Fruit fly (Drosophila melanogaster): ENCODE results near the gene CG12531.

CG12531 gene

DNA sequence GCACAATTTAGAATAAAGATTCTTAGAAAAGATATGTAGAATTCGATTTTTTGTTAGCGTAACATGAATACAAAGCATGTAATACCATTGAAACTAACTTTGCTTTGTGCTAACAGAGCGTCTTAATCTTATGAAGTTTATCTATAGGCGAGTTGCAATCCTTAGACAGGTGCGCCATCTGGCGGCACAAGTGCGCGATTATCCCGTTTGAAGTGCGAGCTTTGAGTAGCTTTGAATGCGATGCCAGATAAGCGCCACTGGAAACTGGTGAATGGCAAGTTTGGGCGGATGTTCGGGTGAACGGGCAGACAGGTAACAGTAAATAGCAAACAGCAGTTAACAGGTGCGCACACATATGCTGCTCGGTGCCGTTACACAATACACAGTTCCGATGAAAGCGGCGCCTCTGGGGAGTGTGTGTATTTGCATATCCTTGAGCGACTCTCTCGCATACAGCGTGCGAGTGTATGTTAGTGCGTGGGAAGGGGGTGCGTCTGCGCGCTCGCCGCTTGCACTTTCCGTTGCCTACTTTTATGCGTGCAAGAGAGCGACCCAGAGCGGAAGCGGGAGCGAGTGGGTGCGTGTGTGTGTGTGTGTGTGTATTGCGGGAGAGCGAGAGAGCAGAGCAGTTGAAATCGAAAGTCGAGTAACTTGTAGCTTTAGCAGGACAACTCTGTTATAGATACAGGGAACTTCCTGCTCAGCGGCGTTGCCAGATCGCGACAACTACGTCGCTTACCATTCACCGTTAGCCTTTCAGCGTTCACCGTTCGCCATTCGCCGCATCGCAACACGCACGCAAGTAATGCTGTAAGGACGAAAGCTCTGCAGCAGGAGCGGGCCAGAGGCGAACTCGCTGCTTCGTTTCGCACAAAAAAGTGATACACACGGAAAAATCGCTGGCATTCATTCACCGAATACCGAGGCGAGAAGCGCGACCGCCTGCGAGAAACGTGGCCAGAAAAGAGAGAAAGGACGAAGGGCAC is at the start of gene CG12531:
CG12531 (plus strand) TSS at position 936 of the 986 bp plus-strand sequence.
- no peak for TF ChIP-seq CG17801 (GFP tag; optimal IDR thresholded peaks at IDR 0.05; ENCODE audit: partially characterized antibody)

DNA sequence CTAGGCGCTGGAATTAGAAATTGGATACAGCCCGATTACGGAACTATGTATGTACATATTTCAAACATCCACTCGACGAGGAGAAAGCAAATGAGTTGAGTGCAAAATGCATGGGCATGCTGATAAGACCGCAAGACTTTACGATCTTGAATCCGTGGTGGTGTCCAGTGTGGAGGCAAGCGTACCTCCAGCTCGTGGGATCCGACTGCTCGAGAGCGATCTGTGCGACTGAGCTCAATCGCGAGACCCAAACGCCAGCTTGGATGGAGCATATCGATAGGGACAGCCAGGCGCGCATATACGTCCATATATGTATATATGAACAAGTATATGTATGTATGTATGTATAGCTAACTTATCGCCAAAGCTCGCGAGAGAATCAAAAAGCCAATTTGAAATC is 43.1 kb upstream of the CG12531 start, which contains the start of gene et:
et (minus strand) TSS at position 230 of the 400 bp plus-strand sequence.
- no peak for TF ChIP-seq CG17801 (GFP tag; optimal IDR thresholded peaks at IDR 0.05; ENCODE audit: partially characterized antibody)

DNA sequence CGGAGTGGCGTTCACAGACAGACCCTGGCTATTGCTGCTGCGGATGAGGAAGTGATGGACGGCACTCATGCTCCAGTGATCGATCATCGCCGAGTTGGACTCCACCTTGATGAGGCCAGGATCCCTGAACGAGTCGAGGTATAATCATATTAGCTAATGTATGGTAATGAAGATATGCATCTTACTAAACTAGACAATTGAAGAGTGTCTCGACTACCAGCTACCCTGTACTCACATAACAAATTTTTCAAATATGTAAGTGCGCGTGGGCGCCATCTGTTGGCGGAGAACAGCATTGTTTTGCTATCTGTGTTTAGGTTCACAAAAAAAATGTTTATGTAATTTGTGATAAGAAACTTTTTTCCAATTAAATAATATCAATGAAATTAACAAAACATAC is 39.5 kb upstream of the CG12531 start:
- no peak for TF ChIP-seq CG17801 (GFP tag; optimal IDR thresholded peaks at IDR 0.05; ENCODE audit: partially characterized antibody)

DNA sequence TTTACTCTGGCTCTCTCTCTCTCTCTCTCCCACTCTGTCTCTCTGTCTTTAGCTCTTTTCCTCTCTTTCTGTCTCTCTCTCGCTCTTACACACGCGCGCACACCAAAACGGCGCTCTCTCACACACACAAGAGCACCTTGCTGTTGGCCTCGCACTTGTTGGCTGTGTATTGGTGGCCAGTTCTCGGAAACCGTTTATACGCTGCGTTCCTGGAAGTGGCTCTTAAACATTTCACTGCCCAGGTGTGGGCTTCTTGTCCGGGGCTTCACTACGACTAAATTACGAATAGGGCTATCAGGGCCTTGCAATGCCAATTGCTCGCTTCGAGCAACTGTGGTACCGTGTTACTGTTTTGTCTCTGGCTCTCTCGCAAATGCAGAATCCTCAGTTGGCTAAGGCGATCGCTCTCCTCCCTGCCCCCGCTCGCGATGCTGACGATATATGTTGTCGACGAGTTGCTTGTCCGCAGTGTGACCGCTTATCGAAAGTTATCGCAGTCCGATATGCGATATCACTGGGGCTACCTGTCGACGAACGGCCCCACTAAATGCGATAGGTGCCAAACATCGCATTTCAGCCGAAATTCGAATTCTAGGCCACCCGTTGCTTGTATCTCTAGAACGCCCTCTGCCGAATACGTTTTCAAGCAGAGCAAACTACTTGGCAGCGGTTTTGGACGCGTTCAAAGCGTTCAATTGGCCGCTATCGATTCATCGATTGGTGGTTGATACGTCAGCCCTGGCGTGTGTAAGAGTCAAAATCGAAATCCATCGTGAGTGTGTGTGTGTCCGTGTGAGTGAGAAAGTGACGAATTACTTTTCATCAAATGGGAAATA is 35.5 kb upstream of the CG12531 start, which contains the start of the genes dome and Ubqn:
dome (minus strand) TSS at position 479 of the 836 bp plus-strand sequence.
Ubqn (plus strand) TSS at position 769 of the 836 bp plus-strand sequence.
- peak; percentile 62 for TF ChIP-seq CG17801 (GFP tag; optimal IDR thresholded peaks at IDR 0.05; ENCODE audit: partially characterized antibody)

DNA sequence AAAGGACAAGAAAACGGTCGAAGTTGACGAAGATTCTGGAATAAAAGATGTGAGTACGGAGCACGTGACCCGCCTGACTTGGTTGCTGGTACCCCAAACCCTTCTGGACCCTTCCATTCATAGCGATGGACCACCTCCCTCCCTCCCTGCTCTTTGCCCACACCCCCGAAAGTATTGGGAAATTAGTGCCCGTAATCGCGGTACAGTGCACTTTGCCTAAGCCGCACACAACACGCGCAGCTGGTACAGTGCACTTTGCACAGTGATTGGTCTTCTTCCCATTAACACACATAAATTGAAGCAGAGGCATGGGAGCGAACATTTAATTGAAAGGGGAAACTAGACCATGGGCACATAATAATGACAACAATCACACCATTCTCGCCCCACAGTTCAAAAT is 34.7 kb upstream of the CG12531 start:
- TF ChIP-seq CG17801 (GFP tag; optimal IDR thresholded peaks at IDR 0.05; ENCODE audit: partially characterized antibody) = no peak

DNA sequence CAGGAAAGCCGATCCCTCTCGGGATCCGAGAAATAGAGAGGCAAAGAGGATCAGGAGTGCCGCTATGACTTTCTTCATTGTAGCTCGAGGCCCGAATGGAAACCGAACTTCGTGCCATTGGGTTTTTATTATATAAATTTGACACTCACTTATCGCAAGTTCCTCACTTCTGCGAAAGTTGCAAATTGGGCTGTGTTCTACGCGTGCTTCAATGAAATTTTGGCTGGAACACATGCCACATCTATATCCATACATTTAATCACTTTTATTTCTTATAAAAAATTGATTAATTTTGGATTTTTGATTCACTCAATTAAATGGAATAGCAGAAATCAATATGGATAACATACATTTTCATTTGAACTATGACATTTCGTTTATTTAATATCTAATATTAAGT is 29.9 kb upstream of the CG12531 start, which contains the start of gene CG14227:
CG14227 (minus strand) TSS at position 101 of the 400 bp plus-strand sequence.
- no peak for TF ChIP-seq CG17801 (GFP tag; optimal IDR thresholded peaks at IDR 0.05; ENCODE audit: partially characterized antibody)

DNA sequence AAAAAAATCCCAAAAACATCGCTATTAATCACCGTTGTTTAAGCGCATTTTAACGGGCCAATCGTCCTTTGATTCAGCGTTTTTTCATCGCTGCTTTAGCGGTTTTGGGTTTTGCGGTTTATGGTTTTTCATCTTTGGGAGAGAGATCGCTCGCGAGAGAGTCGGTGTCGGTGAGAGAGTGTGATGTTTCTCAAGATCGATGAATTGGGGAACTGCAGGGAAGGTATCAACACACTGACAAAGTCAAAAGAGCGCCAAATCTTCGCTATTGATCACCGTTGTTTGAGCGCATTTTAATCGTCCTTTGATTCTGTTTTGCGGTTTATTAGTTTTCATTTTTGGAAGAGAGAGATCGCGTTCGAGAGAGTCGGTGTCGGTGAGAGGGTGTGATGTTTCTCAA is 28.7 kb upstream of the CG12531 start:
- no peak for TF ChIP-seq CG17801 (GFP tag; optimal IDR thresholded peaks at IDR 0.05; ENCODE audit: partially characterized antibody)

DNA sequence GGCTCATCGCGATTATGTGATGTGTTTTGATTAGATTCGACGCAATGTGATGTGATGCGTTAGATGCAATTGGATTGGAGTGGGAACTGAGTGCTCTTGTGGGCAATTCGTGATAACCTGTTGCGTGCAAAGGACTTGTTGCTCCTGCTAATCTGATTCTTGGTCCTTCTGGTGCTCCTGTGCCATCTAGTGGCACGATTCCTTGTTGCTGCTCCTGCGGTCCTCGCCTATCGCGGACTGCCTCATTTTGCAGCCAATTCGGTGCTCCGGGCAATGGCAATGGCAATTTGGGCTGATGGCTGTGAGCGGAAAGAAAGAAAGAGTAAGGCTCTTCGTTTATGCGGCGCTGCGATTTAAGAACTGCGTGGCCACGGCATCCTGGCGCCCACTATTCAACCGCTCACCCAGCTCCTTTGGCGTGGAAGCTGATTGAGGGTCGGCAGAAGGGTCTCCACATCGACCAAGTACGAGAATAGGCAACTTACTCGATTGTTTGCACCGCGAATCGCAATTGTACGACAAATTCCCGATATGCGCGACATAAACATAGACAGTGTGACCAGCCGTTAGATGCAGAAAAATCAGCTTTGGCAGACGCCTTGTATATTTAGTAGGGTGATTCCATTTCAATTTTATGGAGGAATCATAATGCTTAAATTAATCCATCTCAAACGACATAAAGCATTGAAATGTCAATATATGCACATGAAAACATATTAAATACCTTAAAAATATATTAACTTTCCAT is 25.6 kb upstream of the CG12531 start, which contains the start of gene Mer:
Mer (minus strand) TSS at position 550 of the 748 bp plus-strand sequence.
- peak; percentile 85 for TF ChIP-seq CG17801 (GFP tag; optimal IDR thresholded peaks at IDR 0.05; ENCODE audit: partially characterized antibody)

DNA sequence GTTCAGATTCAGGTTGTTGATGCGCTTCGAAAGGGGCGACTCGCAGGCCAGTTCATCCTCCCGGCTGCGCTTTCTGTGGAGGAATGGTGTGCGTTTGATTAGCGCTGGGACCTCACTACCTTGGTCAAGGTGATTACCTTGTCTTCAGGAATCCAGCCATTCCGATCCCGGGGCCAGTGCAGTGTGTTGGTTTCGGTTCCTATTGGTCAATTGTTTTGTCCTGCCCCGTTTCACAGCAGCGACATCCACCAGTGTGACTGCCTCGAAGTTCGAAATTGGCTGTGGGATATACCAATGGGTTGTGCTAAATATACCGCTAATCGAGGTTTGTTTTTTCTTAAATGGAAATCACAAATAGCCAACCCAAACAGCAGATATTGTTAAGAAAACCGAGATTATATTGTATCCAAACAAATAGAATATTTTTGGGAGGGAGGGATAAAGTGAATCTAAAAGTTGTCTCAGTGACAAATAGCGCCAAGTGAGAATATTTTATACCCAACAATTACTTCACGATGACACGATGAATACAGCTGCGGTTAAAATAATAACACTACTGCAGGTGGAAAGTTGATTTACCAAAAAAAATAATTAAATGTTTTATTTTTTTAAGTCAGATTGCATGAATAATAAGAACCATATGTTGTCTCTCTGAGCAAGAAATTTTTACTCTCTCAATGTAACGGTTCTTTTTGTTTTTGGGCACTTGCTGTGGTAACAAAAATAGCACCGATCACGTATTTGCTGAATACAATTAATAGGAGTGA is 23.7 kb upstream of the CG12531 start, which contains the start of gene CG14229:
CG14229 (minus strand) TSS at position 459 of the 767 bp plus-strand sequence.
- TF ChIP-seq CG17801 (GFP tag; optimal IDR thresholded peaks at IDR 0.05; ENCODE audit: partially characterized antibody) = no peak

DNA sequence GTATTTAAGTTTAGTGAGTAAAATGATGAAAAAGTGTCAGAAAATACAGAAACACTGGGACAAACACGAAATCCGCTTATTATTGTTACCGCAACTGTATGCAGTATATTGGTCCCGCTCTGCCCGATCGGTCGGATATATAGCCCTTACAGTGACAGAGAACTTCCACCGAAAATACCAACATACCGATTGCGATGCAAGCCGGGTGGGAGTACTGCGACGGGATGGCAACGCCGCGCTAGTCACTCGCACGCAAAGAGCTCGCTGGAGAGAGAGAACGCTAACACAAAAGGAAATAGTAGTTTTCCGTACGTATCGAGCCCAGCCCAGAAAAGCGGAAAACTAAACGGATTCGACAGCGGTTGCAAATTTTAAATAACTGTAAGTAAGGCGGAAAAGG is 21.9 kb upstream of the CG12531 start, which contains the start of gene Cdc42:
Cdc42 (plus strand) TSS at position 247 of the 400 bp plus-strand sequence.
- TF ChIP-seq CG17801 (GFP tag; optimal IDR thresholded peaks at IDR 0.05; ENCODE audit: partially characterized antibody) = no peak

DNA sequence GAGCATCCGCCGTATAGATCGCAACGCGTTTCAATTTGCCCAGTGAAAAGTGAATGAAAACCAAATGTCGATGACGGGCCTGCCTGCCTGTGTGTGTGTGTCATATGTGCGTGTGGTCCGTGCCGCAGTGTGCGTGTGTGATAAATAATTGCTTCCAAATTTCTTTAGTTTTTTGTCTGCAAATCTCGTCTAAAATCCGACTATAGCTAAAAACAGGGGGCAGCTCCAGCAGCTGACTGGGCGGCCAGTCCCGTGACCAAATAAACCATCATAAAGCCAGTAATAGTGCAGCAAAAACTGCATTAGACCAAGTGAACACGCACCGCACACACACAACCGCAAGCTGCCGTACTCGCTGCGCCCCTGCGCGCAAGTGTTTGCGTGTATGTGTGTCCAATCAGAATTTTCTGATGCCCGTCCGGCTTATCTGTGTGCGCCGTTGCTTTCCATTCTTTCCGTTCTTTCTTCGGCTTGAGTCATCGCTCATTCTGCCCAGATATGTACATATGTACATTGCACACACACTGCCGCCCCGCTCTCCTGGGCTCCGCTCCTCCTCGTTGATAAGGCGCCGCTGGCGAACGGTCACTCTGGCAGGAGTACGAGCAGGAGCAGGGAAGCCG is 21.4 kb upstream of the CG12531 start:
- no peak for TF ChIP-seq CG17801 (GFP tag; optimal IDR thresholded peaks at IDR 0.05; ENCODE audit: partially characterized antibody)

DNA sequence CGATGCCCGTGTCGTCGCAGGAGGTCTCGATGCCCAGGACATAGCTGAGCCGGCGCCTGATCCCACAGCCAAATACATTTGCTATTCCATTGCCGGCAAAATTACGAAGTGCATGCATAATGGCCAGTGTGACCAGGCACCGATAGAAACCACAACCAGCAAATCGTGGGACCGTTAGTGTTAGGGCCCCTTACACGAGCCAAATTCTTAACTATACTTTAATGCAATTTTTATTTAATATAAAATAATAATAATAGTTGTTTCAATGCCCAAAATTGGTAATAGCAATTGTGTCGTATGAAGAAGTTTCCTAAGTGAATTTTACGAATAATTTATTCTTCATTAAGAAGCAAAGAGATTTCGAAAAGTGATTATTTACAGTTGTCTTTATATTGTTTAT is 17.1 kb upstream of the CG12531 start, which contains the start of gene Tcs4:
Tcs4 (minus strand) TSS at position 145 of the 400 bp plus-strand sequence.
- peak; percentile 48 for TF ChIP-seq CG17801 (GFP tag; optimal IDR thresholded peaks at IDR 0.05; ENCODE audit: partially characterized antibody)

DNA sequence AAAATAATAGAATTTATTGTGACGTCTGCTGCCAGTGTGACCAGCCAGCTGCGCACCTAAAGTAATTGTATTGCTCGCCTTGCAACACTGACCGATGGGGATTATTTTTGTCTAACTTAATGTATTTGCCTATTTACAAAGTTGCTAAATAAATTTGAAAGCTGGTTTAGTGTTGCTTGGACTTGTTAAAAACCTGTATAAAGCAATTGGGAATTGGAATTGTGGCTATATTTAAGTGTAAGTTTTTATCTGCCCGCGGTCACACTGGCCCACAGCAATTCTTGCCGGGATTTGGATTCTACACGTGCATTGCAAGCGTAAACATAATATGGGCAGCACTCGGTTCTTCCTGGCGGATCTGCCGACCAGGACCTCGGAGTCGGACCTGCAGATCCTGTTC is 14.6 kb upstream of the CG12531 start, which contains the start of the genes CG14230 and CG14232:
CG14230 (plus strand) TSS at position 94 of the 400 bp plus-strand sequence.
CG14232 (minus strand) TSS at position 177 of the 400 bp plus-strand sequence.
- peak; percentile 48 for TF ChIP-seq CG17801 (GFP tag; optimal IDR thresholded peaks at IDR 0.05; ENCODE audit: partially characterized antibody)

Data from ovary, adult (tissue).